Worm (Caenorhabditis elegans): ENCODE results near the gene R05G6.1.

- TF ChIP-seq him-1 (tag; optimal IDR thresholded peaks at IDR 0.05) (no peak), W03F9.2 (tag; optimal IDR thresholded peaks at IDR 0.05) (no peak), dao-5 (tag; optimal IDR thresholded peaks at IDR 0.05) (no peak)
These were observed 33.2 kb upstream of the R05G6.1 start for ce11 chrIV:7499302-7499701.

Measured in whole organism, L4/young adult.